Worm (Caenorhabditis elegans): ENCODE measurements around the gene pgp-9.
A peak's percentile ranks its signal among the peaks of the same experiment; 100 is the strongest.

pgp-9 gene

ce11 chrV:17752340-17752739, 3.4 kb upstream of the pgp-9 start (continued):
- TF ChIP-seq unc-62 (GFP tag; optimal IDR thresholded peaks at IDR 0.05 in 1 of 2) (no peak), unc-62 (tag; optimal IDR thresholded peaks at IDR 0.05) (no peak), daf-16 (GFP tag; optimal IDR thresholded peaks at IDR 0.05) (no peak), daf-16 (tag; optimal IDR thresholded peaks at IDR 0.05) (peak; percentile 74), cey-2 (tag; optimal IDR thresholded peaks at IDR 0.05; ENCODE audit: borderline replicate concordance, insufficient read depth) (no peak), tag-97 (GFP tag; IDR thresholded peaks at IDR 0.05) (no peak), daf-12 (tag; optimal IDR thresholded peaks at IDR 0.05) (no peak), php-3 (GFP tag; IDR thresholded peaks at IDR 0.05) (0 out of 2 replicates have a peak, but pooled peaks have one; percentile 49), dmd-6 (GFP tag; IDR thresholded peaks at IDR 0.05) (peak; percentile 84), lin-29 (GFP tag; IDR thresholded peaks at IDR 0.05) (no peak), mxl-2 (GFP tag; conservative IDR thresholded peaks at IDR 0.05) (no peak), nhr-102 (tag; optimal IDR thresholded peaks at IDR 0.05) (peak; percentile 37), madf-9 (GFP tag; conservative IDR thresholded peaks at IDR 0.05) (no peak), nhr-41 (GFP tag; IDR thresholded peaks at IDR 0.05) (no peak), mdl-1 (tag; optimal IDR thresholded peaks at IDR 0.05) (no peak), nhr-10 (tag; optimal IDR thresholded peaks at IDR 0.05) (no peak), aly-2 (tag; optimal IDR thresholded peaks at IDR 0.05) (no peak), F49E8.2 (tag; optimal IDR thresholded peaks at IDR 0.05; ENCODE audit: borderline replicate concordance) (no peak), nhr-28 (tag; optimal IDR thresholded peaks at IDR 0.05) (peak; percentile 92), egl-27 (tag; optimal IDR thresholded peaks at IDR 0.05) (no peak), vab-7 (GFP tag; IDR thresholded peaks at IDR 0.05) (no peak), lin-39 (tag; optimal IDR thresholded peaks at IDR 0.05) (no peak), nhr-237 (tag; optimal IDR thresholded peaks at IDR 0.05) (no peak), D1046.2 (GFP tag; IDR thresholded peaks at IDR 0.05) (no peak), ceh-20 (GFP tag; IDR thresholded peaks at IDR 0.05) (0 out of 2 replicates have a peak, but pooled peaks have one; percentile 36), nhr-77 (tag; optimal IDR thresholded peaks at IDR 0.05) (peak; percentile 41), spr-1 (tag; optimal IDR thresholded peaks at IDR 0.05) (no peak)

DNA sequence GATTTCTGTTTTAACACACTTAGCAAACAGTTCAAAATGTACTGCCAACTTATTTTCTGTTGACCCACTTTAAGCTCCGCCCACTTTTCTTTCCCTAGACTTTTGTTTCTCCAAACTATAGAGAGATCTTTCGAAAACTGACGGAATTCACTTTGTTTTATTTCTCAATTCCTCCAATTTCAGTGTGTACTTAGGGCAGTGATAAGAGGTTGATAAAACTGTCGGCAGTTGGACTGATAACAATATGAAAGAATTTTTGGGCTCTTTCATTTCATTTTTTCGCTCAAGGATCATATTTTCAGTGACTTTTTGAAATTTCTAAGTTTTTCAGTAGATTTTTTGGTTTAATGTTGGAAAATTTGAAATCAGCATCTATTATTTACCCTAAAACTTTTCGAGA, 693 bp upstream of the pgp-9 start:
- TF ChIP-seq attf-4 (tag; optimal IDR thresholded peaks at IDR 0.05) = no peak
- no peak for TF ChIP-seq php-3 (GFP tag; IDR thresholded peaks at IDR 0.05)
- no peak for TF ChIP-seq dpl-1 (GFP tag; optimal IDR thresholded peaks at IDR 0.05)
- no peak for TF ChIP-seq mdl-1 (tag; optimal IDR thresholded peaks at IDR 0.05)
- no peak for TF ChIP-seq daf-16 (GFP tag; optimal IDR thresholded peaks at IDR 0.05)
- TF ChIP-seq daf-16 (tag; optimal IDR thresholded peaks at IDR 0.05) = peak; percentile 68
- peak; percentile 75 for TF ChIP-seq pqm-1 (tag; optimal IDR thresholded peaks at IDR 0.05)
- no peak for TF ChIP-seq pha-4 (GFP tag; IDR thresholded peaks at IDR 0.05)
- no peak for TF ChIP-seq pha-4 (tag; optimal IDR thresholded peaks at IDR 0.05)
- no peak for TF ChIP-seq ZK546.5 (tag; optimal IDR thresholded peaks at IDR 0.05)
- TF ChIP-seq T26A8.4 (GFP tag; IDR thresholded peaks at IDR 0.05) = no peak
- no peak for TF ChIP-seq ceh-32 (tag; optimal IDR thresholded peaks at IDR 0.05; ENCODE audit: poor library complexity)
- TF ChIP-seq F37D6.2 (tag; optimal IDR thresholded peaks at IDR 0.05) = no peak
- no peak for TF ChIP-seq lin-15B (tag; optimal IDR thresholded peaks at IDR 0.05)
- TF ChIP-seq ztf-7 (tag; optimal IDR thresholded peaks at IDR 0.05) = no peak
- TF ChIP-seq mxl-2 (GFP tag; conservative IDR thresholded peaks at IDR 0.05) = no peak
- TF ChIP-seq lim-7 (GFP tag; IDR thresholded peaks at IDR 0.05) = no peak
- TF ChIP-seq nhr-237 (tag; optimal IDR thresholded peaks at IDR 0.05) = no peak
- TF ChIP-seq nhr-11 (tag; optimal IDR thresholded peaks at IDR 0.05) = no peak
- TF ChIP-seq dmd-6 (GFP tag; IDR thresholded peaks at IDR 0.05) = peak; percentile 42; the same call in 1 of the 2 replicates
- TF ChIP-seq dve-1 (tag; optimal IDR thresholded peaks at IDR 0.05; ENCODE audit: insufficient read depth) = peak; percentile 31
- no peak for TF ChIP-seq skn-1 (tag; optimal IDR thresholded peaks at IDR 0.05)
- TF ChIP-seq hlh-11 (tag; optimal IDR thresholded peaks at IDR 0.05) = no peak
- no peak for TF ChIP-seq nhr-42 (GFP tag; IDR thresholded peaks at IDR 0.05)
- no peak for TF ChIP-seq nhr-41 (GFP tag; IDR thresholded peaks at IDR 0.05)
- no peak for TF ChIP-seq ama-1 (optimal IDR thresholded peaks at IDR 0.05)
- peak; percentile 66 for TF ChIP-seq nhr-28 (tag; optimal IDR thresholded peaks at IDR 0.05)
- TF ChIP-seq nhr-111 (GFP tag; optimal IDR thresholded peaks at IDR 0.05) = no peak
- no peak for TF ChIP-seq F49E8.2 (tag; optimal IDR thresholded peaks at IDR 0.05; ENCODE audit: borderline replicate concordance)
- no peak for TF ChIP-seq duxl-1 (tag; optimal IDR thresholded peaks at IDR 0.05; ENCODE audit: poor library complexity)
- no peak for TF ChIP-seq arid-1 (GFP tag; conservative IDR thresholded peaks at IDR 0.05)
- TF ChIP-seq madf-5 (GFP tag; IDR thresholded peaks at IDR 0.05) = no peak
- TF ChIP-seq lin-29 (GFP tag; IDR thresholded peaks at IDR 0.05) = no peak
- no peak for TF ChIP-seq lin-38 (GFP tag; IDR thresholded peaks at IDR 0.05)
- TF ChIP-seq mdt-29 (GFP tag; IDR thresholded peaks at IDR 0.05) = no peak

Data from whole organism, L4 larva.